Worm (Caenorhabditis elegans): ENCODE data around the gene nhr-10.

The nhr-10 gene

DNA sequence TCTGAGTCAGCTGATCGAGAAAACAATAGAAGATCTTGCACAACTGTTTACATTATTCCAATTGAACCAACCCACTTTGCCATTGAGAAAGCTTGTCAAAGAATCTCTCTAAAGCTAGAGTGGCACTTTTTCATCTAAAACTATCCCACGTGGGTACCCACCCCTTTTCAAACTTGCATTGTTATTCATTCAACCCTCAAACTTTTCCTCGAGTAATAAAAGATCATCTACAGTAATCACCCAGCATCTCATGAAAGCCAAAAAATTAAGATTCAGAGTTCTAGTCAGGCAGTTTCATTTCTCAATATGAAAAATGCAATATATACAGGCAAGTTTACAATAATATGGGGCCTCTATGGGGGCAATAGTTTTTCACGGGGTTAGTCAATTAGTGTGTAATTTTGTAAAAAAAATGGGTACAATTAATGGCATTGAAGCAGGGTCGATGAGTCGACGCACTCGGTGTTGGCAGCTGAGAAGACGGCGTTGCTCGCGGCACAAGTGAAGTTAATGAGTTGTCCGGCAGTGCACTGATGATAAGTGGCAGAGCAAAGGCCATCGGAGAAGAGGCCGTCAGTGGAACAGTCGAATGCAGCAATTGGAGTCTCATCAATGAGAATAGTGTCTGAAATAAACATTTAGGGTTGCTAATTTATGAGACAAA lies 13.3 kb downstream of the nhr-10 start (continued):
- no peak for TF ChIP-seq Y67H2A.10 (GFP tag; conservative IDR thresholded peaks at IDR 0.05)
- peak; percentile 66 for TF ChIP-seq pbrm-1 (GFP tag; IDR thresholded peaks at IDR 0.05)
- TF ChIP-seq Y79H2A.3 (GFP tag; conservative IDR thresholded peaks at IDR 0.05), result peak; percentile 95
- TF ChIP-seq somi-1 (GFP tag; optimal IDR thresholded peaks at IDR 0.05), result no peak
- peak; percentile 35 for TF ChIP-seq tbp1 (GFP tag; optimal IDR thresholded peaks at IDR 0.05)
- TF ChIP-seq hmg-20 (GFP tag; IDR thresholded peaks at IDR 0.05), result 0 out of 2 replicates have a peak, but pooled peaks have one; percentile 34
- no peak for TF ChIP-seq sea-2 (GFP tag; IDR thresholded peaks at IDR 0.05)
- TF ChIP-seq nhr-27 (tag; optimal IDR thresholded peaks at IDR 0.05), result no peak
- TF ChIP-seq nhr-179 (tag; optimal IDR thresholded peaks at IDR 0.05), result no peak
- TF ChIP-seq F49E8.2 (tag; optimal IDR thresholded peaks at IDR 0.05; ENCODE audit: insufficient read depth), result peak; percentile 88
- no peak for TF ChIP-seq F55B11.4 (tag; optimal IDR thresholded peaks at IDR 0.05; ENCODE audit: borderline replicate concordance, insufficient read depth)
- TF ChIP-seq die-1 (tag; optimal IDR thresholded peaks at IDR 0.05), result no peak
- TF ChIP-seq repo-1 (tag; optimal IDR thresholded peaks at IDR 0.05), result peak; percentile 43
- no peak; the same call in 1 of the 2 replicates for TF ChIP-seq B0019.2 (GFP tag; conservative IDR thresholded peaks at IDR 0.05)
- no peak for TF ChIP-seq F57A8.1 (GFP tag; optimal IDR thresholded peaks at IDR 0.05)
- TF ChIP-seq dpff-1 (tag; optimal IDR thresholded peaks at IDR 0.05), result no peak
- no peak for TF ChIP-seq pha-4 (tag; optimal IDR thresholded peaks at IDR 0.05)
- peak; percentile 82 for TF ChIP-seq tlf-1 (GFP tag; optimal IDR thresholded peaks at IDR 0.05)
- TF ChIP-seq F57C9.4 (tag; optimal IDR thresholded peaks at IDR 0.05), result no peak
- TF ChIP-seq snpc-1.3 (tag; optimal IDR thresholded peaks at IDR 0.05; ENCODE audit: insufficient read depth), result peak; percentile 67
- TF ChIP-seq hsf-1 (GFP tag; IDR thresholded peaks at IDR 0.05), result peak; percentile 84
- TF ChIP-seq ama-1 (optimal IDR thresholded peaks at IDR 0.05), result no peak
- TF ChIP-seq ama-1 (GFP tag; optimal IDR thresholded peaks at IDR 0.05), result peak in 1 of 2 experiments; percentile 88
- no peak for TF ChIP-seq attf-3 (GFP tag; conservative IDR thresholded peaks at IDR 0.05)
- no peak for TF ChIP-seq ZK185.1 (tag; optimal IDR thresholded peaks at IDR 0.05; ENCODE audit: poor library complexity, severe bottlenecking)
- TF ChIP-seq F52B5.7 (tag; optimal IDR thresholded peaks at IDR 0.05), result peak; percentile 72
- no peak for TF ChIP-seq lsy-27 (tag; optimal IDR thresholded peaks at IDR 0.05; ENCODE audit: borderline replicate concordance, insufficient read depth)
- no peak for TF ChIP-seq lin-35 (GFP tag; optimal IDR thresholded peaks at IDR 0.05)
- no peak for TF ChIP-seq sptf-2 (GFP tag; optimal IDR thresholded peaks at IDR 0.05)
- TF ChIP-seq aptf-3 (GFP tag; IDR thresholded peaks at IDR 0.05), result 0 out of 2 replicates have a peak, but pooled peaks have one; percentile 22
- no peak for TF ChIP-seq nhr-120 (GFP tag; IDR thresholded peaks at IDR 0.05)
- TF ChIP-seq egl-44 (GFP tag; IDR thresholded peaks at IDR 0.05), result no peak; the same call in 1 of the 2 replicates
- TF ChIP-seq ceh-91 (GFP tag; IDR thresholded peaks at IDR 0.05), result no peak; the same call in none of the 2 replicates
- TF ChIP-seq ztf-25 (GFP tag; IDR thresholded peaks at IDR 0.05), result peak; percentile 72; the same call in 1 of the 2 replicates
- TF ChIP-seq ztf-6 (GFP tag; IDR thresholded peaks at IDR 0.05), result no peak
- TF ChIP-seq madf-3 (GFP tag; IDR thresholded peaks at IDR 0.05), result peak; percentile 85
- TF ChIP-seq nhr-80 (tag; optimal IDR thresholded peaks at IDR 0.05), result no peak
- no peak for TF ChIP-seq hlh-12 (tag; optimal IDR thresholded peaks at IDR 0.05)
- peak; percentile 90 for TF ChIP-seq attf-6 (GFP tag; IDR thresholded peaks at IDR 0.05)
- no peak for TF ChIP-seq ets-4 (GFP tag; optimal IDR thresholded peaks at IDR 0.05)
- TF ChIP-seq fkh-3 (tag; optimal IDR thresholded peaks at IDR 0.05), result no peak
- TF ChIP-seq mxl-1 (tag; optimal IDR thresholded peaks at IDR 0.05), result no peak
- TF ChIP-seq unc-62 (GFP tag; optimal IDR thresholded peaks at IDR 0.05), result no peak
- TF ChIP-seq ztf-3 (GFP tag; optimal IDR thresholded peaks at IDR 0.05), result no peak
- no peak for TF ChIP-seq K11D2.4 (GFP tag; IDR thresholded peaks at IDR 0.05)
- no peak for TF ChIP-seq cebp-2 (GFP tag; IDR thresholded peaks at IDR 0.05)
- no peak; the same call in 1 of the 2 replicates for TF ChIP-seq cebp-1 (GFP tag; IDR thresholded peaks at IDR 0.05)
- TF ChIP-seq cebp-1 (tag; optimal IDR thresholded peaks at IDR 0.05), result no peak

Measured in whole organism, young adult.